Fruit fly (Drosophila melanogaster) whole organism, embryonic: ENCODE measurements around the gene Osi19.

ENCODE experiments used
- CG10267 ChIP-seq: fragments of 200-800 bp; sonication (Bioruptor generic); optimal IDR thresholded peaks from 2 replicates; lab custom pipeline; 2018; ENCODE audit warnings: missing biosample characterization, mild to moderate bottlenecking, missing genetic modification characterization, moderate library complexity
- CG10543 ChIP-seq: fragments of 200-800 bp; sonication (Bioruptor generic); optimal IDR thresholded peaks from 3 replicates; lab custom pipeline; 2017; ENCODE audit warnings: missing biosample characterization, mild to moderate bottlenecking, missing genetic modification characterization, moderate library complexity
- CG11093 ChIP-seq: fragments of 200-800 bp; sonication (Bioruptor generic); IDR thresholded peaks from 3 replicates; pipeline ENCODE4 v1.3.6; 2022; ENCODE audit warnings: missing biosample characterization, missing genetic modification characterization
- CG11695 ChIP-seq: fragments of 200-800 bp; sonication (Bioruptor generic); IDR thresholded peaks from 3 replicates; pipeline ENCODE4 v1.3.6; 2022; ENCODE audit warnings: missing biosample characterization, missing genetic modification characterization
- CG12104 ChIP-seq: fragments of 200-800 bp; sonication (Bioruptor generic); optimal IDR thresholded peaks from 3 replicates; lab custom pipeline; 2016; ENCODE audit warnings: missing biosample characterization, missing genetic modification characterization
- CG13775 ChIP-seq: fragments of 200-800 bp; sonication (Bioruptor generic); optimal IDR thresholded peaks from 3 replicates; lab custom pipeline; 2017; ENCODE audit warnings: missing biosample characterization, mild to moderate bottlenecking, missing genetic modification characterization
- CG1602 ChIP-seq: fragments of 200-800 bp; sonication (Bioruptor generic); optimal IDR thresholded peaks from 3 replicates; lab custom pipeline; 2016; ENCODE audit warnings: missing biosample characterization, missing genetic modification characterization
- CG16779 ChIP-seq: fragments of 200-800 bp; sonication (Bioruptor generic); IDR thresholded peaks from 2 replicates; pipeline ENCODE4 v1.3.6; 2022; ENCODE audit warnings: missing biosample characterization, missing genetic modification characterization
- CG17328 ChIP-seq: fragments of 200-800 bp; sonication (Bioruptor generic); IDR thresholded peaks from 2 replicates; pipeline ENCODE4 v1.3.6; 2022; ENCODE audit warnings: missing biosample characterization, missing genetic modification characterization
- CG17385 ChIP-seq: fragments of 200-800 bp; sonication (Bioruptor generic); optimal IDR thresholded peaks from 3 replicates; lab custom pipeline; 2018; ENCODE audit warnings: missing biosample characterization, mild to moderate bottlenecking, missing genetic modification characterization
- CG2712 ChIP-seq: fragments of 200-800 bp; optimal IDR thresholded peaks from 3 replicates; lab custom pipeline; 2019; ENCODE audit warnings: missing biosample characterization, mild to moderate bottlenecking, missing genetic modification characterization, moderate library complexity
- CG3065 ChIP-seq: fragments of 200-800 bp; sonication (Bioruptor generic); optimal IDR thresholded peaks from 2 replicates; lab custom pipeline; 2016; ENCODE audit warnings: missing biosample characterization, missing genetic modification characterization
- CG3281 ChIP-seq: fragments of 200-800 bp; sonication (Bioruptor generic); optimal IDR thresholded peaks from 3 replicates; lab custom pipeline; 2017; ENCODE audit warnings: missing biosample characterization, mild to moderate bottlenecking, missing genetic modification characterization
- CG4404 ChIP-seq: fragments of 200-800 bp; sonication (Bioruptor generic); IDR thresholded peaks from 2 replicates; pipeline ENCODE4 v1.3.6; 2022; ENCODE audit warnings: missing biosample characterization, missing genetic modification characterization
- CG4424 ChIP-seq: fragments of 200-800 bp; sonication (Bioruptor generic); optimal IDR thresholded peaks from 3 replicates; lab custom pipeline; 2016; ENCODE audit warnings: missing biosample characterization, missing genetic modification characterization
- CG4707 ChIP-seq: fragments of 200-800 bp; sonication (Bioruptor generic); optimal IDR thresholded peaks from 2 replicates; lab custom pipeline; 2018; ENCODE audit warnings: missing biosample characterization, mild to moderate bottlenecking, missing genetic modification characterization, moderate library complexity
- CG4854 ChIP-seq: fragments of 200-800 bp; sonication (Bioruptor generic); optimal IDR thresholded peaks from 2 replicates; lab custom pipeline; 2016; ENCODE audit warnings: missing biosample characterization, missing genetic modification characterization, inconsistent platforms
- CG6813 ChIP-seq: fragments of 200-800 bp; sonication (Bioruptor generic); optimal IDR thresholded peaks from 2 replicates; lab custom pipeline; 2017; ENCODE audit warnings: missing biosample characterization, missing genetic modification characterization, mild to moderate bottlenecking, moderate library complexity, missing genetic modification reagents
- CG8290 ChIP-seq, 3 experiments: fragments of 200-800 bp; sonication (Bioruptor generic); optimal IDR thresholded peaks; 2 replicates each; lab custom pipeline; 2016 to 2019; ENCODE audit warnings: missing biosample characterization in 3 of 3, missing genetic modification characterization in 3 of 3, mild to moderate bottlenecking in 2 of 3, moderate library complexity in 1 of 3
- E2f1 ChIP-seq: fragments of 200-800 bp; sonication (Bioruptor generic); IDR thresholded peaks from 2 replicates; pipeline ENCODE4 v1.3.6; 2022; ENCODE audit warnings: missing biosample characterization, missing genetic modification characterization
- Fer1 ChIP-seq: fragments of 200-800 bp; sonication (Bioruptor generic); optimal IDR thresholded peaks from 2 replicates; lab custom pipeline; 2017; ENCODE audit warnings: missing biosample characterization, mild to moderate bottlenecking, missing genetic modification characterization
- GATAe ChIP-seq: fragments of 200-800 bp; sonication (Bioruptor generic); conservative IDR thresholded peaks from 2 replicates; pipeline ENCODE4 v1.3.6; 2022; ENCODE audit warnings: missing biosample characterization, missing genetic modification characterization
- Gsc ChIP-seq: fragments of 200-800 bp; sonication (Bioruptor generic); IDR thresholded peaks from 2 replicates; pipeline ENCODE4 v1.3.6; 2022; ENCODE audit warnings: missing biosample characterization, missing genetic modification characterization
- Mes4 ChIP-seq: fragments of 200-800 bp; sonication (Bioruptor generic); optimal IDR thresholded peaks from 2 replicates; lab custom pipeline; 2016; ENCODE audit warnings: missing biosample characterization, missing genetic modification characterization
- Myb ChIP-seq: fragments of 200-800 bp; sonication (Bioruptor generic); optimal IDR thresholded peaks from 2 replicates; lab custom pipeline; 2016; ENCODE audit warnings: missing biosample characterization, missing genetic modification characterization
- NK7.1 ChIP-seq: fragments of 200-800 bp; sonication (Bioruptor generic); optimal IDR thresholded peaks from 3 replicates; lab custom pipeline; 2016; ENCODE audit warnings: missing biosample characterization, missing genetic modification characterization
- Ptx1 ChIP-seq: fragments of 200-800 bp; sonication (Bioruptor generic); IDR thresholded peaks from 2 replicates; pipeline ENCODE4 v1.3.6; 2022; ENCODE audit warnings: missing biosample characterization, missing genetic modification characterization
- Rx ChIP-seq: fragments of 200-800 bp; sonication (Bioruptor generic); IDR thresholded peaks from 2 replicates; pipeline ENCODE4 v1.3.6; 2022; ENCODE audit warnings: missing biosample characterization, missing genetic modification characterization
- Sox100B ChIP-seq: fragments of 200-800 bp; sonication (Bioruptor generic); optimal IDR thresholded peaks from 3 replicates; lab custom pipeline; 2018; ENCODE audit warnings: missing biosample characterization, mild to moderate bottlenecking, missing genetic modification characterization
- chif ChIP-seq, 2 experiments: fragments of 200-800 bp; sonication (Bioruptor generic); optimal IDR thresholded peaks; 3 replicates each; lab custom pipeline; 2016; ENCODE audit warnings: missing biosample characterization in 2 of 2, missing genetic modification characterization in 2 of 2
- chm ChIP-seq: fragments of 200-800 bp; sonication (Bioruptor generic); IDR thresholded peaks from 2 replicates; pipeline ENCODE4 v1.3.6; 2022; ENCODE audit warnings: missing biosample characterization, missing genetic modification characterization
- crc ChIP-seq: fragments of 200-800 bp; sonication (Bioruptor generic); optimal IDR thresholded peaks from 2 replicates; lab custom pipeline; 2016; ENCODE audit warnings: missing biosample characterization, missing genetic modification characterization
- danr ChIP-seq: fragments of 200-800 bp; sonication (Bioruptor generic); IDR thresholded peaks from 2 replicates; pipeline ENCODE4 v1.3.6; 2022; ENCODE audit warnings: missing biosample characterization, missing genetic modification characterization
- dati ChIP-seq: fragments of 200-800 bp; sonication (Bioruptor generic); IDR thresholded peaks from 2 replicates; pipeline ENCODE4 v1.3.6; 2022; ENCODE audit warnings: missing biosample characterization, missing genetic modification characterization
- ems ChIP-seq: fragments of 200-800 bp; sonication (Bioruptor generic); optimal IDR thresholded peaks from 3 replicates; lab custom pipeline; 2016; ENCODE audit warnings: missing biosample characterization, missing genetic modification characterization
- gsb ChIP-seq: fragments of 200-800 bp; sonication (Bioruptor generic); IDR thresholded peaks from 2 replicates; pipeline ENCODE4 v1.3.6; 2022; ENCODE audit warnings: missing biosample characterization, missing genetic modification characterization
- lilli ChIP-seq: fragments of 200-800 bp; sonication (Bioruptor generic); optimal IDR thresholded peaks from 3 replicates; lab custom pipeline; 2016; ENCODE audit warnings: missing biosample characterization, missing genetic modification characterization
- odd ChIP-seq: fragments of 200-800 bp; sonication (Bioruptor generic); optimal IDR thresholded peaks from 2 replicates; lab custom pipeline; 2017; ENCODE audit warnings: missing biosample characterization, mild to moderate bottlenecking, missing genetic modification characterization
- pb ChIP-seq: fragments of 200-800 bp; sonication (Bioruptor generic); optimal IDR thresholded peaks from 3 replicates; lab custom pipeline; 2016; ENCODE audit warnings: missing biosample characterization, missing genetic modification characterization
- phol ChIP-seq: fragments of 200-800 bp; sonication (Bioruptor generic); optimal IDR thresholded peaks from 3 replicates; lab custom pipeline; 2018; ENCODE audit warnings: missing biosample characterization, mild to moderate bottlenecking, missing genetic modification characterization, moderate library complexity
- psq ChIP-seq: fragments of 200-800 bp; sonication (Bioruptor generic); optimal IDR thresholded peaks from 2 replicates; lab custom pipeline; 2017; ENCODE audit warnings: missing biosample characterization, missing genetic modification characterization
- sc ChIP-seq, 3 experiments: fragments of >200 bp in 2 of 3; fragments of 200-800 bp in 1 of 3; sonication (Bioruptor generic) in 1 of 3; optimal IDR thresholded peaks; 2 replicates in 2 of 3; 3 replicates in 1 of 3; lab custom pipeline; 2017; ENCODE audit warnings: mild to moderate bottlenecking in 1 of 3, missing biosample characterization in 1 of 3, missing genetic modification characterization in 1 of 3, missing genetic modification reagents in 1 of 3
- sim ChIP-seq: fragments of 200-800 bp; sonication (Bioruptor generic); IDR thresholded peaks from 2 replicates; pipeline ENCODE4 v1.3.6; 2022; ENCODE audit warnings: missing biosample characterization, missing genetic modification characterization
- slou ChIP-seq: fragments of 200-800 bp; sonication (Bioruptor generic); optimal IDR thresholded peaks from 3 replicates; lab custom pipeline; 2016; ENCODE audit warnings: missing biosample characterization, missing genetic modification characterization
- sug ChIP-seq: fragments of 200-800 bp; optimal IDR thresholded peaks from 2 replicates; lab custom pipeline; 2019; ENCODE audit warnings: missing biosample characterization, mild to moderate bottlenecking, missing genetic modification characterization, moderate library complexity
- tup ChIP-seq: fragments of 200-800 bp; sonication (Bioruptor generic); optimal IDR thresholded peaks from 2 replicates; lab custom pipeline; 2016; ENCODE audit warnings: missing biosample characterization, mild to moderate bottlenecking, missing genetic modification characterization, moderate library complexity
- tx ChIP-seq: fragments of 200-800 bp; sonication (Bioruptor generic); optimal IDR thresholded peaks from 2 replicates; lab custom pipeline; 2016; ENCODE audit warnings: missing biosample characterization, missing genetic modification characterization
- vnd ChIP-seq: fragments of 200-800 bp; sonication (Bioruptor generic); IDR thresholded peaks from 3 replicates; pipeline ENCODE4 v1.3.6; 2022; ENCODE audit warnings: missing biosample characterization, missing genetic modification characterization; ENCODE audit not compliant: partially characterized antibody
- vvl ChIP-seq: fragments of 200-800 bp; sonication (Bioruptor generic); IDR thresholded peaks from 2 replicates; pipeline ENCODE4 v1.3.6; 2022; ENCODE audit warnings: missing biosample characterization, missing genetic modification characterization

Osi19 gene

dm6 chr3R:6353624-6354352 lies 18.6 kb downstream of the Osi19 start (continued):
- TF ChIP-seq CG10543 (GFP tag; lab: Kevin White, UChicago) (peak; percentile 61), CG10267 (tag; lab: Kevin White, UChicago) (peak; percentile 75), vvl (GFP tag; lab: Robert Waterston, UW) (no peak; the same call in 1 of the 2 replicates), gsb (peak; percentile 61; the same call in 1 of the 2 replicates), CG3281 (GFP tag; lab: Kevin White, UChicago) (no peak), sc (optimal IDR thresholded peaks at IDR 0.05; lab: Kevin White, UChicago) (no peak), sc (GFP tag; optimal IDR thresholded peaks at IDR 0.05; lab: Kevin White, UChicago) (peak; percentile 82), CG11093 (GFP tag; lab: Robert Waterston, UW) (0 out of 3 replicates have a peak, but pooled peaks have one; percentile 17), CG17328 (peak; percentile 48), Ptx1 (peak; percentile 67), CG1602 (peak; percentile 72), vnd (GFP tag; lab: Robert Waterston, UW) (no peak), CG8290 (GFP tag; optimal IDR thresholded peaks at IDR 0.05; lab: Kevin White, UChicago) (peak; percentile 34), CG8290 (tag; optimal IDR thresholded peaks at IDR 0.05; lab: Kevin White, UChicago) (no peak), tup (GFP tag; lab: Kevin White, UChicago) (peak; percentile 16), E2f1 (peak; percentile 58), lilli (peak; percentile 75), Rx (GFP tag; lab: Robert Waterston, UW) (0 out of 2 replicates have a peak, but pooled peaks have one; percentile 36), CG4707 (GFP tag; lab: Kevin White, UChicago) (peak; percentile 39), phol (tag; lab: Kevin White, UChicago) (peak; percentile 90), Myb (GFP tag; lab: Kevin White, UChicago) (peak; percentile 35), NK7.1 (GFP tag; lab: Kevin White, UChicago) (peak; percentile 41), Mes4 (GFP tag; lab: Kevin White, UChicago) (peak; percentile 62), danr (GFP tag; lab: Robert Waterston, UW) (peak; percentile 47; the same call in 1 of the 2 replicates), Gsc (GFP tag; lab: Robert Waterston, UW) (peak; percentile 23; the same call in 1 of the 2 replicates), CG13775 (GFP tag; lab: Kevin White, UChicago) (peak; percentile 75), psq (GFP tag; lab: Kevin White, UChicago) (peak; percentile 28), CG4424 (GFP tag; lab: Kevin White, UChicago) (peak; percentile 81), Fer1 (GFP tag; lab: Kevin White, UChicago) (no peak), sug (no peak), chm (no peak), CG11695 (GFP tag; lab: Robert Waterston, UW) (peak; percentile 80), ems (GFP tag; lab: Kevin White, UChicago) (peak; percentile 62), pb (GFP tag; lab: Kevin White, UChicago) (no peak), CG12104 (GFP tag; lab: Kevin White, UChicago) (peak; percentile 75), GATAe (GFP tag; lab: Robert Waterston, UW) (no peak), CG3065 (GFP tag; lab: Kevin White, UChicago) (peak; percentile 24), CG16779 (GFP tag; lab: Robert Waterston, UW) (no peak), slou (GFP tag; lab: Kevin White, UChicago) (peak; percentile 14), CG17385 (peak; percentile 79), sim (GFP tag; lab: Robert Waterston, UW) (peak; percentile 58; the same call in 1 of the 2 replicates), Sox100B (GFP tag; lab: Kevin White, UChicago) (peak; percentile 92), chif (GFP tag; optimal IDR thresholded peaks at IDR 0.05; lab: Kevin White, UChicago) (peak; percentile 55 to 81), CG4854 (peak; percentile 41), CG6813 (peak; percentile 41), CG2712 (tag; lab: Kevin White, UChicago) (peak; percentile 92), crc (GFP tag; lab: Kevin White, UChicago) (peak; percentile 45), odd (GFP tag; lab: Kevin White, UChicago) (peak; percentile 80), CG4404 (GFP tag; lab: Robert Waterston, UW) (0 out of 2 replicates have a peak, but pooled peaks have one; percentile 37), dati (0 out of 2 replicates have a peak, but pooled peaks have one; percentile 28), tx (GFP tag; lab: Kevin White, UChicago) (peak; percentile 69)
